Worm (Caenorhabditis elegans): ENCODE measurements around the gene srd-63.

The srd-63 gene

ce11 chrV:16401519-16401918, 7.9 kb upstream of the srd-63 start, which contains the start of gene F13A7.14:
Gene F13A7.14 (plus strand): TSS chrV:16401891.
- TF ChIP-seq lir-1 (GFP tag; conservative IDR thresholded peaks at IDR 0.05) (peak; percentile 60), xnd-1 (tag; optimal IDR thresholded peaks at IDR 0.05) (peak; percentile 6), lin-54 (GFP tag; optimal IDR thresholded peaks at IDR 0.05) (peak; percentile 89), B0336.3 (GFP tag; IDR thresholded peaks at IDR 0.05) (0 out of 2 replicates have a peak, but pooled peaks have one; percentile 29), K12H6.12 (tag; optimal IDR thresholded peaks at IDR 0.05) (peak; percentile 42), lsy-27 (tag; optimal IDR thresholded peaks at IDR 0.05; ENCODE audit: borderline replicate concordance, insufficient read depth) (no peak), ets-4 (GFP tag; optimal IDR thresholded peaks at IDR 0.05) (no peak), hrde-1 (tag; optimal IDR thresholded peaks at IDR 0.05; ENCODE audit: borderline replicate concordance) (no peak), F33H1.4 (GFP tag; IDR thresholded peaks at IDR 0.05) (peak; percentile 51), athp-1 (tag; optimal IDR thresholded peaks at IDR 0.05) (peak; percentile 42), mel-28 (tag; optimal IDR thresholded peaks at IDR 0.05; ENCODE audit: borderline replicate concordance) (no peak), egrh-3 (GFP tag; IDR thresholded peaks at IDR 0.05) (0 out of 2 replicates have a peak, but pooled peaks have one; percentile 42), K11D2.4 (GFP tag; IDR thresholded peaks at IDR 0.05) (0 out of 2 replicates have a peak, but pooled peaks have one; percentile 37), ZK185.1 (tag; optimal IDR thresholded peaks at IDR 0.05; ENCODE audit: poor library complexity, severe bottlenecking) (peak; percentile 90), snpc-3.4 (tag; optimal IDR thresholded peaks at IDR 0.05) (peak; percentile 31), die-1 (tag; optimal IDR thresholded peaks at IDR 0.05) (no peak), Y95B8A.8 (GFP tag; IDR thresholded peaks at IDR 0.05) (no peak), snpc-1.3 (tag; optimal IDR thresholded peaks at IDR 0.05; ENCODE audit: insufficient read depth) (peak; percentile 39), ztf-6 (GFP tag; IDR thresholded peaks at IDR 0.05) (no peak), ceh-40 (GFP tag; IDR thresholded peaks at IDR 0.05) (no peak), dpl-1 (GFP tag; optimal IDR thresholded peaks at IDR 0.05) (peak; percentile 84), snpc-4 (GFP tag; optimal IDR thresholded peaks at IDR 0.05) (no peak), snpc-4 (tag; optimal IDR thresholded peaks at IDR 0.05) (peak in 3 of 4 experiments; percentile 53 to 72 (median 69)), cebp-1 (GFP tag; IDR thresholded peaks at IDR 0.05) (no peak), cebp-1 (tag; optimal IDR thresholded peaks at IDR 0.05) (peak; percentile 39), ceh-91 (GFP tag; IDR thresholded peaks at IDR 0.05) (peak; percentile 52), ztf-26 (tag; optimal IDR thresholded peaks at IDR 0.05) (peak; percentile 2), madf-8 (GFP tag; conservative IDR thresholded peaks at IDR 0.05) (peak; percentile 66), ceh-100 (GFP tag; IDR thresholded peaks at IDR 0.05) (0 out of 2 replicates have a peak, but pooled peaks have one; percentile 38), mcd-1 (GFP tag; IDR thresholded peaks at IDR 0.05) (peak; percentile 86), B0019.2 (GFP tag; conservative IDR thresholded peaks at IDR 0.05) (no peak), F23B12.7 (tag; optimal IDR thresholded peaks at IDR 0.05; ENCODE audit: insufficient read depth) (peak; percentile 30), somi-1 (GFP tag; optimal IDR thresholded peaks at IDR 0.05) (peak; percentile 2), unc-130 (GFP tag; optimal IDR thresholded peaks at IDR 0.05) (peak; percentile 53), let-526 (GFP tag; IDR thresholded peaks at IDR 0.05) (0 out of 2 replicates have a peak, but pooled peaks have one; percentile 51), unc-62 (GFP tag; optimal IDR thresholded peaks at IDR 0.05) (no peak), ceh-58 (GFP tag; IDR thresholded peaks at IDR 0.05) (no peak), rcor-1 (GFP tag; IDR thresholded peaks at IDR 0.05) (peak; percentile 70), nhr-90 (tag; optimal IDR thresholded peaks at IDR 0.05) (no peak), nfya-2 (GFP tag; IDR thresholded peaks at IDR 0.05) (no peak), lin-35 (GFP tag; optimal IDR thresholded peaks at IDR 0.05) (peak; percentile 16 to 90 (median 30)), ccch-3 (GFP tag; optimal IDR thresholded peaks at IDR 0.05) (no peak), tbp1 (GFP tag; optimal IDR thresholded peaks at IDR 0.05) (peak; percentile 28), aptf-2 (GFP tag; conservative IDR thresholded peaks at IDR 0.05) (peak; percentile 72; the same call in 1 of the 2 replicates), dox-1 (GFP tag; IDR thresholded peaks at IDR 0.05) (peak; percentile 75), bed-2 (GFP tag; IDR thresholded peaks at IDR 0.05) (peak; percentile 89), ceh-27 (GFP tag; optimal IDR thresholded peaks at IDR 0.05) (peak; percentile 80)
